Worm (Caenorhabditis elegans): ENCODE data around the gene sqv-4.

sqv-4 gene

ce11 chrV:10661417-10661945, at the start of gene sqv-4:
sqv-4 (minus strand) TSS chrV:10661467.
- peak; percentile 14 for TF ChIP-seq nfya-1 (tag; optimal IDR thresholded peaks at IDR 0.05; ENCODE audit: insufficient read depth)
- peak; percentile 27 for TF ChIP-seq pha-4 (tag; optimal IDR thresholded peaks at IDR 0.05)
- TF ChIP-seq ztf-4 (tag; optimal IDR thresholded peaks at IDR 0.05): no peak
- TF ChIP-seq lin-15B (tag; optimal IDR thresholded peaks at IDR 0.05): peak; percentile 50
- TF ChIP-seq hmg-11 (tag; optimal IDR thresholded peaks at IDR 0.05): peak; percentile 57

DNA sequence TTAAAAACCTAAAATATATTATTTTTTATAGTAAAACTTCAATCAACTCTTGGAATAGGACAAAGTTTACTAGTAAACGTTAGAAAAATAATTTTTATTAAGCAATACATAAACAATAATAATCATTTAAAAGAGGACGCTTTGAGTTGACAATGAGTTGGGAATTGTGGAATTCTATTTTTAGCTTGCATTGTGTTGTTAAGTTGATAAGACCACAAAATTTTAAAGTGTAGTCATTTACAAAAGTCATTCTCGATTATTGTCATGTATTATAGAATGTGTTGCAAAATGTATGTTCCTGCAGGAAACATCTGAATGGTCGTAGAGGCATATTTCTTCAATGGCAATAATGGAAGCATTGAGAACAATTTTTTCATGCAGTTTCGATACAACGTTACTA, 49.7 kb upstream of the sqv-4 start:
- TF ChIP-seq elt-2 (tag; optimal IDR thresholded peaks at IDR 0.05) (peak; percentile 61), ztf-11 (tag; optimal IDR thresholded peaks at IDR 0.05) (no peak), mdl-1 (tag; optimal IDR thresholded peaks at IDR 0.05) (no peak), pha-4 (tag; optimal IDR thresholded peaks at IDR 0.05) (peak; percentile 12), ceh-16 (tag; optimal IDR thresholded peaks at IDR 0.05) (no peak), nhr-43 (tag; optimal IDR thresholded peaks at IDR 0.05; ENCODE audit: poor library complexity, severe bottlenecking) (no peak), ceh-82 (tag; optimal IDR thresholded peaks at IDR 0.05) (no peak), unc-39 (tag; optimal IDR thresholded peaks at IDR 0.05) (no peak), egl-5 (tag; optimal IDR thresholded peaks at IDR 0.05) (no peak), ceh-9 (tag; optimal IDR thresholded peaks at IDR 0.05) (no peak), pqm-1 (tag; optimal IDR thresholded peaks at IDR 0.05) (peak; percentile 73), ZK546.5 (tag; optimal IDR thresholded peaks at IDR 0.05) (no peak), elt-1 (tag; optimal IDR thresholded peaks at IDR 0.05) (no peak), lin-15B (tag; optimal IDR thresholded peaks at IDR 0.05) (no peak), skn-1 (tag; optimal IDR thresholded peaks at IDR 0.05) (no peak), elt-3 (tag; optimal IDR thresholded peaks at IDR 0.05) (no peak), R02D3.7 (tag; optimal IDR thresholded peaks at IDR 0.05) (no peak)

- TF ChIP-seq pha-4 (tag; optimal IDR thresholded peaks at IDR 0.05) (no peak), hmg-11 (tag; optimal IDR thresholded peaks at IDR 0.05) (no peak), mdl-1 (tag; optimal IDR thresholded peaks at IDR 0.05) (no peak)
These were observed 48.1 kb upstream of the sqv-4 start for ce11 chrV:10709385-10709784.

DNA sequence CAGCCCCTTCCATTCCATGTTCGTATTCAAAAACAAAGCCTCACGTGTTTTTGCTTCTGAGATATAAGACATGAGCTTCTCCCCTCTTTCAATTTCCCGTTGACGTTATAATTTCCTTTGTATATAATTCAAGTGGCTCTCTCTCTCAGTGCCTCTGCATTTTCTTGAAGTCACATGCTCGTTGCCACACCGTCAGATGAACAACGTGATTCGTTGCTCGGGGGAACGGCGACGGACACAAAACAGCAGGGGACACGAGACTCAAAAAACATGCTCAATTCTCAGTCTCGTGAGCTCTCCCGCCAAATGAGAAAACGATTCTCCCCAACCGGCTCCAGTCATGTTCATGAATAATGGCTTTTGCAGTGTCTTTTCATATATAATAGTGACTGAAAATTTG, 47.1 kb upstream of the sqv-4 start:
- no peak for TF ChIP-seq ZK546.5 (tag; optimal IDR thresholded peaks at IDR 0.05)
- no peak for TF ChIP-seq mml-1 (tag; optimal IDR thresholded peaks at IDR 0.05)
- no peak for TF ChIP-seq daf-12 (tag; optimal IDR thresholded peaks at IDR 0.05)
- no peak for TF ChIP-seq pha-4 (tag; optimal IDR thresholded peaks at IDR 0.05)
- TF ChIP-seq tbx-2 (tag; optimal IDR thresholded peaks at IDR 0.05): no peak
- TF ChIP-seq nhr-43 (tag; optimal IDR thresholded peaks at IDR 0.05; ENCODE audit: poor library complexity, severe bottlenecking): no peak
- no peak for TF ChIP-seq ceh-9 (tag; optimal IDR thresholded peaks at IDR 0.05)
- no peak for TF ChIP-seq nhr-237 (tag; optimal IDR thresholded peaks at IDR 0.05)
- no peak for TF ChIP-seq zag-1 (tag; optimal IDR thresholded peaks at IDR 0.05)
- no peak for TF ChIP-seq elt-3 (tag; optimal IDR thresholded peaks at IDR 0.05)
- no peak for TF ChIP-seq elt-1 (tag; optimal IDR thresholded peaks at IDR 0.05)
- TF ChIP-seq pqm-1 (tag; optimal IDR thresholded peaks at IDR 0.05): no peak
- no peak for TF ChIP-seq egl-27 (tag; optimal IDR thresholded peaks at IDR 0.05)
- no peak for TF ChIP-seq nhr-76 (tag; optimal IDR thresholded peaks at IDR 0.05)
- no peak for TF ChIP-seq nhr-28 (tag; optimal IDR thresholded peaks at IDR 0.05)
- no peak for TF ChIP-seq lin-15B (tag; optimal IDR thresholded peaks at IDR 0.05)
- TF ChIP-seq fos-1 (tag; optimal IDR thresholded peaks at IDR 0.05): no peak

DNA sequence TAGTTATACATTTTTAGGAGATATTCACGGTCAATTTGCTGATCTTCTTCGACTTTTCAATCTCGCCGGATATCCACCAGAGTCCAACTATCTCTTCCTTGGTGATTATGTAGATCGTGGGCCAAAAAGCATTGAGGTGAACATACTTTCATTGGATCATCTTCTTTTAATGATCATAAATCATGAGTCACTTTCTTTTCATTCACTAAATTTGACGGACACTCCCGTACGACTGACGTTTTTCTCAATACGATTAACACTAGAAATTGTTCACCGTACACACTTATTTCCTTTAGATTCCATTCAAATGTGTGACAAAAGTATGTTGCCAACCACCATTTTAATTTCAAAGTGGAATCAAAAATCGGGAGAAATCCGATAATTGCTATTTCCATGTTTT, 41.6 kb upstream of the sqv-4 start:
- no peak for TF ChIP-seq mdl-1 (tag; optimal IDR thresholded peaks at IDR 0.05)
- TF ChIP-seq ztf-11 (tag; optimal IDR thresholded peaks at IDR 0.05): no peak
- TF ChIP-seq ztf-4 (tag; optimal IDR thresholded peaks at IDR 0.05): no peak
- TF ChIP-seq tbx-2 (tag; optimal IDR thresholded peaks at IDR 0.05): no peak
- no peak for TF ChIP-seq R02D3.7 (tag; optimal IDR thresholded peaks at IDR 0.05)
- no peak for TF ChIP-seq fkh-2 (tag; optimal IDR thresholded peaks at IDR 0.05)
- no peak for TF ChIP-seq lin-39 (tag; optimal IDR thresholded peaks at IDR 0.05)

- TF ChIP-seq unc-39 (tag; optimal IDR thresholded peaks at IDR 0.05): no peak
- TF ChIP-seq elt-1 (tag; optimal IDR thresholded peaks at IDR 0.05): no peak
- no peak for TF ChIP-seq zag-1 (tag; optimal IDR thresholded peaks at IDR 0.05)
These were observed 41.0 kb upstream of the sqv-4 start, which contains the start of gene pph-1 for ce11 chrV:10702249-10702648. pph-1 (plus strand) TSS chrV:10702549.

Measured in whole organism, L3 larva.